Worm (Caenorhabditis elegans): Measurements from ENCODE around the gene ssq-3.

Gene ssq-3

DNA sequence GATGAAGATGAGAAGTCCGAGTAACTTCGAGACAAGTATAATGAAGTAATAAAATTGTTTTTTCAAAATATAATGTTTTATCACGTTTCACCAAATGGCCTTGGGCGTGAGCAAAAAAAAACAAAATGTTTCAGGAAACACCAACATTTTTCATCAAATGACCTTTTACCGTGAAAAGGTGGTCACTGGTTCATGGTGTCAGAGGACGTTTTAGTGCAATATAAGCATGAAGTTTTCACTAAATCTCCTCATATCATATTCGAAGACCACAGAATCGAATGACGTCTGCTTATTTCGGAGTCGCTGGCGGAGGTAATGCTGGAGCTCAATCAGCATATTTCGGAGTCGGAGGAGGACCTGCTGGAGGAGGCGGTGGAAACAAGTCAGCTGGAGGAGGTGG lies at the start of gene ssq-3, which contains the start of gene ZC477.7:
Gene ssq-3 (plus strand): TSS at position 251 of the 400 bp plus-strand sequence.
Gene ZC477.7 (minus strand): TSS at position 101 of the 400 bp plus-strand sequence.
- no peak for TF ChIP-seq ceh-83 (GFP tag; optimal IDR thresholded peaks at IDR 0.05)
- no peak for TF ChIP-seq unc-39 (tag; optimal IDR thresholded peaks at IDR 0.05)

DNA sequence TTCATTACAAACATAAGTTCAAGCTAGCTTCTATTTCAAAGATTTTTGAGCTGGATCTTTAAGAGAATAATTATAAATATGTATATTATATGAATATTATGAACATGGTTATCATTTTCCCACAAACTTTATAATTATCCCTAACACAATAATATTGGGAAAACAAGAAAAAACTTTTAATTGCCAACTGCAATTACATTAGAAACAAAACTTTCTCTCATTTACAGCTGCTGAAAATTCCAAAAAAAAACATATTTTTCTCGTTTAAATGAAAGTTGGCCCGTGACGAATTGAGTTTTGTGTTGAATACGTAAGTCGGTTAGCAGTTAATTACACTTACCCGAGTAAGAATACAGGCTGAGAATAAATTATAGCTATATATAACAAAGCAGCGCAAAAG lies 48.7 kb upstream of the ssq-3 start:
- TF ChIP-seq flh-1 (GFP tag; optimal IDR thresholded peaks at IDR 0.05) (no peak), ham-2 (GFP tag; optimal IDR thresholded peaks at IDR 0.05) (no peak), cnd-1 (tag; optimal IDR thresholded peaks at IDR 0.05) (no peak), lin-32 (GFP tag; optimal IDR thresholded peaks at IDR 0.05) (no peak), nhr-76 (tag; optimal IDR thresholded peaks at IDR 0.05) (no peak), nhr-237 (tag; optimal IDR thresholded peaks at IDR 0.05) (no peak), elt-1 (tag; optimal IDR thresholded peaks at IDR 0.05; ENCODE audit: borderline replicate concordance, insufficient read depth) (no peak), mab-5 (tag; optimal IDR thresholded peaks at IDR 0.05) (no peak), bed-3 (GFP tag; optimal IDR thresholded peaks at IDR 0.05) (no peak), nhr-28 (tag; optimal IDR thresholded peaks at IDR 0.05) (no peak), unc-39 (tag; optimal IDR thresholded peaks at IDR 0.05) (no peak), ces-1 (GFP tag; optimal IDR thresholded peaks at IDR 0.05) (no peak), unc-120 (tag; optimal IDR thresholded peaks at IDR 0.05; ENCODE audit: poor library complexity, severe bottlenecking) (no peak), sptf-1 (tag; optimal IDR thresholded peaks at IDR 0.05) (no peak), lin-13 (tag; optimal IDR thresholded peaks at IDR 0.05) (no peak), tbx-8 (GFP tag; optimal IDR thresholded peaks at IDR 0.05) (no peak)

DNA sequence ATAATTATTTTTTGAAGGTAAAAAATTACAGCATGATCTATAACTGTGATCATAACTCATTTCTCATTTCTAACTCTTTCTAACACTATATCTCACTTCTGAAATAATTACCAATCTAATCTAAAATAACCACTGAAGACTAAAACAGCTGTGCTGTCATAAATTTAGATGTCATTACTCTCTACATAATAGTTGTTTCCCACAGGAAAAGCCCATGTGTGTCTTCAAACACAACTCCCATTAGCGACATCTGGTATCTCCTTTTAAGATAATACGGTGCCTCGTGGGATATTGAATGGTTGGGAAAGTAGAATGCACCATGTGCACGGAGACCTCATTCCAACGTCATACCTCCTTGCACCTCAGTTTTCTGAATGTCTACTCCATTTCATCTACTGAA lies 46.4 kb upstream of the ssq-3 start, which contains the start of gene Y43B11AL.1:
Gene Y43B11AL.1 (plus strand): TSS at position 301 of the 400 bp plus-strand sequence.
- no peak for TF ChIP-seq ceh-83 (GFP tag; optimal IDR thresholded peaks at IDR 0.05)
- no peak for TF ChIP-seq nhr-12 (tag; optimal IDR thresholded peaks at IDR 0.05)
- TF ChIP-seq ceh-43 (GFP tag; optimal IDR thresholded peaks at IDR 0.05), result no peak
- TF ChIP-seq mab-5 (tag; optimal IDR thresholded peaks at IDR 0.05), result no peak
- TF ChIP-seq hlh-1 (tag; optimal IDR thresholded peaks at IDR 0.05), result no peak
- TF ChIP-seq nhr-237 (tag; optimal IDR thresholded peaks at IDR 0.05), result no peak
- TF ChIP-seq pha-4 (tag; optimal IDR thresholded peaks at IDR 0.05), result no peak
- TF ChIP-seq sem-2 (GFP tag; optimal IDR thresholded peaks at IDR 0.05), result no peak
- TF ChIP-seq tbx-8 (GFP tag; optimal IDR thresholded peaks at IDR 0.05), result no peak

DNA sequence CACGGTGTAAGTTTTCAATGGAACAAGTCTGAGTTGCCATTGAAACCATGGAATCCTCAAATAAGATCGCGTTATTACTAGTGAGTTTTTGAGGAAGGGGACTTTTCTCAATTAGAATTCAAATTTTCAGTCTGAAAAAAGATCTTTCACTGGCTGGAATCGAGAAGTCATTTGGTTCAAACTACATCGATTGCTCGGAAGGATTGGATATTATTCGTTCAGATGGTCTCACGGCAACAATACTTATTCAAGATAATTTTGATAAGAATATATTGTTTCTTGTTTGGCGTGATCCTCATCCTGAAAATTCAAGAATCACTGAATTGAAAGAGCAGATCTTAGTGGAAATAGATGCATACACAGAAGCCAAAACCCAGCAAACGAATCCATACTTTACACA lies 44.0 kb upstream of the ssq-3 start:
- TF ChIP-seq zip-8 (tag; optimal IDR thresholded peaks at IDR 0.05) (no peak), elt-3 (tag; optimal IDR thresholded peaks at IDR 0.05) (no peak), cnd-1 (tag; optimal IDR thresholded peaks at IDR 0.05) (no peak), ces-1 (GFP tag; optimal IDR thresholded peaks at IDR 0.05) (no peak), drap-1 (GFP tag; optimal IDR thresholded peaks at IDR 0.05) (no peak), pha-4 (tag; optimal IDR thresholded peaks at IDR 0.05) (no peak), ztf-11 (tag; optimal IDR thresholded peaks at IDR 0.05) (no peak), mls-2 (tag; optimal IDR thresholded peaks at IDR 0.05) (no peak), elt-1 (tag; optimal IDR thresholded peaks at IDR 0.05; ENCODE audit: borderline replicate concordance, insufficient read depth) (no peak)

DNA sequence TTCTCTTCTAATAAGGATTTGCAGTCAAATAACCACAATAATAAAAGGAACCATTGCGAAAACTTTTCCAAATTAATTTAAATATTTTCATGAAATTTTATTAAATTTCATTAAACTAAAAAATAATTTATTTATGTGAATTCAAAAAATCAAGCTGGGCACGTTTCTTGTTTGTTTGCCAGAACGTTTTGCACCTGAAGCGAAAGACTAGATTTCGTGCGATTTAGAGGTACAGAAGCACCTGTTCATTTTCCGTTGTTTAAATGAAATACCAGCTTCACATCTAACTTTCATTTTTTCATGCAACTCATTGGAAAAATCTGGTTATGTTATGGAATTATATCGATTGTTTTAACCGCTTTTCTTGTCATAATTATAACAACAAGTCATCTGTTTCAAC lies 39.3 kb upstream of the ssq-3 start, which contains the start of gene srg-48:
Gene srg-48 (plus strand): TSS at position 301 of the 400 bp plus-strand sequence.
- TF ChIP-seq sem-2 (GFP tag; optimal IDR thresholded peaks at IDR 0.05) (no peak), bed-3 (GFP tag; optimal IDR thresholded peaks at IDR 0.05) (no peak), lin-13 (tag; optimal IDR thresholded peaks at IDR 0.05) (no peak), cnd-1 (tag; optimal IDR thresholded peaks at IDR 0.05) (no peak), nhr-237 (tag; optimal IDR thresholded peaks at IDR 0.05) (no peak), nhr-12 (tag; optimal IDR thresholded peaks at IDR 0.05) (no peak), sptf-1 (tag; optimal IDR thresholded peaks at IDR 0.05) (no peak), unc-62 (GFP tag; optimal IDR thresholded peaks at IDR 0.05) (no peak), unc-120 (tag; optimal IDR thresholded peaks at IDR 0.05; ENCODE audit: poor library complexity, severe bottlenecking) (no peak)

DNA sequence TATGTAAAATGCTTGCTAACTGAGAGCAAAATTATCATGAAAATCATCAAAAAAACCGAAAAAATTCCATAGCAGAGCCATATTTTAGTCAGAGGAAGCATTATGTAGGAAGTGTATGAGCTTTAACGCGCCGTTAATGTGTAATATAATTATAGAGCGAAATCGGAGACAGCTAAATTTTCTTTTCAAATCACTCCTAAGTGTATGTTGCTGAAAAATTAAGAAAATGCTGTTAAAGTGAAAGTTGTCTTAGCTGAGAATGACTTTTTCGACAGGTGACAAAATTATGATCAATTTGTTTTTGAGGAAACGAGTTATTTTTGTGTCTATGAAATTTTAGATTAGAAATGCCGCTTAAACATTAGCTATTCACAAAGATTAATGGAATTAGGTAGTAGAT lies 36.3 kb upstream of the ssq-3 start, which contains the start of gene srg-50:
Gene srg-50 (minus strand): TSS at position 101 of the 400 bp plus-strand sequence.
- TF ChIP-seq nhr-2 (tag; optimal IDR thresholded peaks at IDR 0.05) (no peak), ztf-11 (tag; optimal IDR thresholded peaks at IDR 0.05) (no peak), elt-1 (tag; optimal IDR thresholded peaks at IDR 0.05; ENCODE audit: borderline replicate concordance, insufficient read depth) (no peak), lin-13 (tag; optimal IDR thresholded peaks at IDR 0.05) (no peak), blmp-1 (tag; optimal IDR thresholded peaks at IDR 0.05) (no peak), nhr-76 (tag; optimal IDR thresholded peaks at IDR 0.05) (no peak), M03D4.4 (tag; optimal IDR thresholded peaks at IDR 0.05) (no peak), nhr-28 (tag; optimal IDR thresholded peaks at IDR 0.05) (no peak), nhr-12 (tag; optimal IDR thresholded peaks at IDR 0.05) (no peak), hlh-1 (tag; optimal IDR thresholded peaks at IDR 0.05) (no peak), sem-2 (GFP tag; optimal IDR thresholded peaks at IDR 0.05) (no peak), unc-62 (GFP tag; optimal IDR thresholded peaks at IDR 0.05) (no peak)
